Fruit fly (Drosophila melanogaster): Measurements from ENCODE around the gene CG43843.
A peak's percentile ranks its signal among the peaks of the same experiment; 100 is the strongest.

CG43843 gene

dm6 chrX:18422112-18422511 lies 38.1 kb downstream of the CG43843 start, which contains the start of gene CG42323:
CG42323 (plus strand) TSS chrX:18422413.
- no peak for TF ChIP-seq pzg (GFP tag; optimal IDR thresholded peaks at IDR 0.05)
- no peak for TF ChIP-seq MTF-1 (GFP tag; optimal IDR thresholded peaks at IDR 0.05; ENCODE audit: borderline replicate concordance)
- TF ChIP-seq fu2 (GFP tag; optimal IDR thresholded peaks at IDR 0.05): no peak
- TF ChIP-seq BEAF-32 (GFP tag; optimal IDR thresholded peaks at IDR 0.05): no peak
- TF ChIP-seq CG1233 (GFP tag; optimal IDR thresholded peaks at IDR 0.05): no peak
- 0 out of 2 replicates have a peak, but pooled peaks have one; percentile 37 for TF ChIP-seq Drgx (GFP tag; IDR thresholded peaks at IDR 0.05)
- peak; percentile 89 for TF ChIP-seq Ets65A (GFP tag)

- TF ChIP-seq zfh1 (GFP tag; IDR thresholded peaks at IDR 0.05) (no peak), ro (GFP tag; IDR thresholded peaks at IDR 0.05) (no peak), ase (GFP tag; IDR thresholded peaks at IDR 0.05) (no peak), CG12769 (tag; optimal IDR thresholded peaks at IDR 0.05) (no peak), CrebB (tag; optimal IDR thresholded peaks at IDR 0.05) (no peak), CG7745 (tag; optimal IDR thresholded peaks at IDR 0.05) (no peak), Dad (GFP tag; optimal IDR thresholded peaks at IDR 0.05) (no peak)
Measured at dm6 chrX:18415115-18415514, 45.1 kb downstream of the CG43843 start, which contains the start of gene CG15056. CG15056 (plus strand) TSS chrX:18415415.

- TF ChIP-seq sob (GFP tag; IDR thresholded peaks at IDR 0.05) (no peak), yki (optimal IDR thresholded peaks at IDR 0.05) (no peak), Dad (GFP tag; optimal IDR thresholded peaks at IDR 0.05) (no peak), CG17568 (GFP tag; optimal IDR thresholded peaks at IDR 0.05) (no peak), CG10366 (GFP tag; IDR thresholded peaks at IDR 0.05) (no peak), HLHmδ (GFP tag; optimal IDR thresholded peaks at IDR 0.05) (no peak), twi (tag; optimal IDR thresholded peaks at IDR 0.05) (no peak), CG17912 (GFP tag; optimal IDR thresholded peaks at IDR 0.05) (no peak), CG13775 (GFP tag; optimal IDR thresholded peaks at IDR 0.05) (no peak), Xbp1 (GFP tag; optimal IDR thresholded peaks at IDR 0.05) (no peak), jing (GFP tag; optimal IDR thresholded peaks at IDR 0.05) (no peak), psq (GFP tag; optimal IDR thresholded peaks at IDR 0.05) (peak; percentile 45), CG13296 (GFP tag; optimal IDR thresholded peaks at IDR 0.05) (no peak), Hr3 (GFP tag; optimal IDR thresholded peaks at IDR 0.05) (no peak), CG42726 (GFP tag; IDR thresholded peaks at IDR 0.05; ENCODE audit: partially characterized antibody) (no peak), emc (GFP tag; optimal IDR thresholded peaks at IDR 0.05) (no peak), oc (tag; optimal IDR thresholded peaks at IDR 0.05) (no peak), bcd (GFP tag; optimal IDR thresholded peaks at IDR 0.05) (no peak), sna (GFP tag; IDR thresholded peaks at IDR 0.05; ENCODE audit: partially characterized antibody) (peak; percentile 19; the same call in 1 of the 2 replicates), Opbp (GFP tag; IDR thresholded peaks at IDR 0.05; ENCODE audit: partially characterized antibody) (no peak), CG1529 (GFP tag; optimal IDR thresholded peaks at IDR 0.05) (no peak), ham (GFP tag; IDR thresholded peaks at IDR 0.05) (no peak), pzg (GFP tag; optimal IDR thresholded peaks at IDR 0.05) (peak; percentile 17), Scr (GFP tag; IDR thresholded peaks at IDR 0.05; ENCODE audit: partially characterized antibody) (peak; percentile 36; the same call in 1 of the 2 replicates), Dll (GFP tag; IDR thresholded peaks at IDR 0.05; ENCODE audit: partially characterized antibody) (peak; percentile 55; the same call in 1 of the 4 replicates), lbe (GFP tag; optimal IDR thresholded peaks at IDR 0.05) (no peak), YL-1 (GFP tag; optimal IDR thresholded peaks at IDR 0.05) (no peak), CG4707 (GFP tag; optimal IDR thresholded peaks at IDR 0.05) (no peak), CG2678 (tag; optimal IDR thresholded peaks at IDR 0.05) (no peak), esg (GFP tag; conservative IDR thresholded peaks at IDR 0.05) (no peak), her (GFP tag; optimal IDR thresholded peaks at IDR 0.05) (no peak), CG14050 (GFP tag; IDR thresholded peaks at IDR 0.05) (no peak), CG6791 (GFP tag; IDR thresholded peaks at IDR 0.05; ENCODE audit: partially characterized antibody) (peak; percentile 65; the same call in 1 of the 3 replicates), NfI (GFP tag; optimal IDR thresholded peaks at IDR 0.05) (no peak), Pdp1 (GFP tag; optimal IDR thresholded peaks at IDR 0.05) (peak in 1 of 2 experiments; percentile 74)
Measured at dm6 chrX:18409938-18410337, 50.3 kb downstream of the CG43843 start, which contains the start of gene Nt5b. Nt5b (minus strand) TSS chrX:18410144.
